Worm (Caenorhabditis elegans): ENCODE data around the gene Y72A10A.1.

DNA sequence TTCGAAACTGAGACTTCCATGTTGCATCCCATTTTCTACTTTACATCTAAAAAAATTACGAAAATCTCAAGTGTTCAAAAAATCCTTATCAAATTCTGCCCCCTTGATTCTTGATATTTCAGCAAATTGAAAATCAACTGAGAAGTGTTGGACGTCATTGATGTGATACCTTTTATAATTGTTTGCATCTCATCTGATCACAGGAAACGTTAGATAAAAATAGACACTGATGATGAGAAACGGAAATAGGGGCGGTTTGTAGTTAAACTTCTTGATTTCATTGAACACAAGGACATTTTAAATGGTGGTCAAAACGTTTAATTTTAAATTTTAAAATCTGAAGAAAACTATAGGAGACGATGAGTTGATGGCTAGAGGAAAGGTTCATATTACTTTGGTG is 9.4 kb downstream of the Y72A10A.1 start:
- TF ChIP-seq pha-4 (tag; optimal IDR thresholded peaks at IDR 0.05) (no peak), F13H6.1 (tag; optimal IDR thresholded peaks at IDR 0.05) (no peak), ztf-16 (tag; optimal IDR thresholded peaks at IDR 0.05) (no peak), elt-2 (tag; optimal IDR thresholded peaks at IDR 0.05) (no peak), K02D7.2 (tag; optimal IDR thresholded peaks at IDR 0.05) (no peak), unc-42 (tag; optimal IDR thresholded peaks at IDR 0.05) (no peak), che-1 (tag; optimal IDR thresholded peaks at IDR 0.05) (no peak), C38D4.7 (GFP tag; optimal IDR thresholded peaks at IDR 0.05) (no peak)

Data from whole organism, late embryonic.